Worm (Caenorhabditis elegans) whole organism, young adult: ENCODE measurements around the gene abcf-3.
A peak's percentile ranks its signal among the peaks of the same experiment; 100 is the strongest.

Source experiments
- B0019.2 ChIP-seq: fragments of 200-800 bp; sonication (Bioruptor generic); conservative IDR thresholded peaks from 2 replicates; pipeline ENCODE4 v1.3.6; 2022; ENCODE audit warnings: missing genetic modification reagents, missing genetic modification characterization, missing compliant biosample characterization
- B0261.1 ChIP-seq: sonication (generic microtip); optimal IDR thresholded peaks from 2 replicates; lab custom pipeline; 2016; ENCODE audit warnings: mild to moderate bottlenecking, missing genetic modification characterization, moderate library complexity, missing compliant biosample characterization
- B0336.3 ChIP-seq: fragments of 200-800 bp; sonication (Bioruptor generic); IDR thresholded peaks from 2 replicates; pipeline ENCODE4 v1.3.6; 2022; ENCODE audit warnings: missing genetic modification characterization, missing compliant biosample characterization
- C06A6.2 ChIP-seq: fragments of 200-800 bp; sonication (Bioruptor generic); conservative IDR thresholded peaks from 2 replicates; pipeline ENCODE4 v1.3.6; 2022; ENCODE audit warnings: missing genetic modification characterization, missing compliant biosample characterization
- F10E7.11 ChIP-seq: sonication (generic microtip); optimal IDR thresholded peaks from 2 replicates; lab custom pipeline; 2017; ENCODE audit warnings: mild to moderate bottlenecking, missing genetic modification characterization, moderate library complexity, missing compliant biosample characterization
- F22D6.2 ChIP-seq: sonication (generic microtip); optimal IDR thresholded peaks from 2 replicates; lab custom pipeline; 2016; ENCODE audit warnings: mild to moderate bottlenecking, missing genetic modification characterization, missing compliant biosample characterization
- F23B12.7 ChIP-seq: sonication (generic microtip); optimal IDR thresholded peaks from 2 replicates; lab custom pipeline; 2017; ENCODE audit warnings: missing genetic modification characterization, mild to moderate bottlenecking, missing compliant biosample characterization, antibody characterized with exemption, moderate library complexity; ENCODE audit not compliant: insufficient read depth
- F39B2.1 ChIP-seq: fragments of 200-800 bp; sonication (Bioruptor generic); IDR thresholded peaks from 2 replicates; pipeline ENCODE4 v1.3.6; 2022; ENCODE audit warnings: missing genetic modification reagents, missing genetic modification characterization, missing compliant biosample characterization
- F49E8.2 ChIP-seq: sonication (generic microtip); optimal IDR thresholded peaks from 3 replicates; lab custom pipeline; 2017; ENCODE audit warnings: missing genetic modification characterization, mild to moderate bottlenecking, missing compliant biosample characterization, antibody characterized with exemption, moderate library complexity; ENCODE audit not compliant: insufficient read depth
- F57A8.1 ChIP-seq: fragments of 200-800 bp; sonication (Bioruptor generic); optimal IDR thresholded peaks from 2 replicates; lab custom pipeline; 2018; ENCODE audit warnings: mild to moderate bottlenecking, missing genetic modification characterization, moderate library complexity, missing compliant biosample characterization
- T26A5.8 ChIP-seq: sonication (generic microtip); optimal IDR thresholded peaks from 2 replicates; lab custom pipeline; 2016; ENCODE audit warnings: missing genetic modification characterization, missing compliant biosample characterization
- Y56A3A.18 ChIP-seq: fragments of 200-800 bp; sonication (Bioruptor generic); IDR thresholded peaks from 2 replicates; pipeline ENCODE4 v1.3.6; 2022; ENCODE audit warnings: missing genetic modification reagents, missing genetic modification characterization, missing compliant biosample characterization
- akir-1 ChIP-seq: fragments of 200-800 bp; sonication (Bioruptor generic); optimal IDR thresholded peaks from 2 replicates; lab custom pipeline; 2018; ENCODE audit warnings: mild to moderate bottlenecking, missing genetic modification characterization, moderate library complexity, missing compliant biosample characterization
- ama-1 ChIP-seq, 3 experiments: fragments of 150-350 bp in 1 of 3; sonication (generic microtip) in 2 of 3; optimal IDR thresholded peaks; 2 replicates each; lab custom pipeline; 2014 to 2018; ENCODE audit warnings: missing biosample characterization in 2 of 3, missing genetic modification characterization in 2 of 3, missing genetic modification reagents in 2 of 3
- atf-7 ChIP-seq: sonication (generic microtip); optimal IDR thresholded peaks from 2 replicates; lab custom pipeline; 2017; ENCODE audit warnings: mild to moderate bottlenecking, missing genetic modification characterization, missing compliant biosample characterization
- attf-3 ChIP-seq: fragments of 200-800 bp; sonication (Bioruptor generic); conservative IDR thresholded peaks from 2 replicates; pipeline ENCODE4 v1.3.6; 2022; ENCODE audit warnings: missing genetic modification reagents, missing genetic modification characterization, missing compliant biosample characterization
- attf-6 ChIP-seq: fragments of 200-800 bp; sonication (Bioruptor generic); IDR thresholded peaks from 2 replicates; pipeline ENCODE4 v1.3.6; 2022; ENCODE audit warnings: missing genetic modification reagents, missing genetic modification characterization, missing compliant biosample characterization
- cebp-2 ChIP-seq: fragments of 200-800 bp; sonication (Bioruptor generic); IDR thresholded peaks from 2 replicates; pipeline ENCODE4 v1.3.6; 2022; ENCODE audit warnings: missing genetic modification characterization, missing compliant biosample characterization
- ceh-27 ChIP-seq: fragments of 200-800 bp; sonication (Bioruptor generic); optimal IDR thresholded peaks from 2 replicates; lab custom pipeline; 2018; ENCODE audit warnings: mild to moderate bottlenecking, missing genetic modification characterization, moderate library complexity, missing compliant biosample characterization
- dox-1 ChIP-seq: fragments of 200-800 bp; sonication (Bioruptor generic); IDR thresholded peaks from 2 replicates; pipeline ENCODE4 v1.3.6; 2022; ENCODE audit warnings: missing genetic modification reagents, missing genetic modification characterization, missing compliant biosample characterization
- dpff-1 ChIP-seq: sonication (generic microtip); optimal IDR thresholded peaks from 2 replicates; lab custom pipeline; 2017; ENCODE audit warnings: mild to moderate bottlenecking, missing genetic modification characterization, missing compliant biosample characterization
- egl-18 ChIP-seq: fragments of 200-800 bp; sonication (Bioruptor generic); IDR thresholded peaks from 2 replicates; pipeline ENCODE4 v1.3.6; 2022; ENCODE audit warnings: missing genetic modification reagents, missing genetic modification characterization, missing compliant biosample characterization
- hlh-12 ChIP-seq: sonication (generic microtip); optimal IDR thresholded peaks from 2 replicates; lab custom pipeline; 2016; ENCODE audit warnings: missing genetic modification characterization, missing compliant biosample characterization
- hmg-20 ChIP-seq: fragments of 200-800 bp; sonication (Bioruptor generic); IDR thresholded peaks from 2 replicates; pipeline ENCODE4 v1.3.6; 2022; ENCODE audit warnings: missing genetic modification reagents, missing genetic modification characterization, missing compliant biosample characterization
- let-607 ChIP-seq, 2 experiments: fragments of 200-800 bp in 1 of 2; sonication (Bioruptor generic) in 1 of 2; sonication (generic microtip) in 1 of 2; optimal IDR thresholded peaks; 2 replicates each; lab custom pipeline; 2016 to 2018; ENCODE audit warnings: mild to moderate bottlenecking in 2 of 2, missing compliant biosample characterization in 2 of 2, missing genetic modification characterization in 2 of 2, moderate library complexity in 2 of 2, missing genotype in 1 of 2
- lin-35 ChIP-seq, 3 experiments: fragments of 150-350 bp in 2 of 3; sonication (generic microtip) in 1 of 3; optimal IDR thresholded peaks; 2 replicates each; lab custom pipeline; 2014 to 2018; ENCODE audit warnings: missing biosample characterization in 3 of 3, missing genetic modification characterization in 3 of 3, missing genetic modification reagents in 3 of 3
- lsy-27 ChIP-seq: sonication (generic microtip); optimal IDR thresholded peaks from 2 replicates; lab custom pipeline; 2017; ENCODE audit warnings: missing genetic modification characterization, mild to moderate bottlenecking, missing compliant biosample characterization, antibody characterized with exemption, missing genotype, borderline replicate concordance; ENCODE audit not compliant: insufficient read depth
- mel-28 ChIP-seq: sonication (generic microtip); optimal IDR thresholded peaks from 2 replicates; lab custom pipeline; 2016; ENCODE audit warnings: borderline replicate concordance, mild to moderate bottlenecking, missing genetic modification characterization, missing compliant biosample characterization
- mes-4 ChIP-seq: sonication (generic microtip); optimal IDR thresholded peaks from 2 replicates; lab custom pipeline; 2016; ENCODE audit warnings: missing genotype, missing genetic modification characterization, missing compliant biosample characterization
- mxl-1 ChIP-seq: sonication (generic microtip); optimal IDR thresholded peaks from 2 replicates; lab custom pipeline; 2016; ENCODE audit warnings: missing genetic modification characterization, missing compliant biosample characterization
- nfya-1 ChIP-seq: sonication (generic microtip); optimal IDR thresholded peaks from 2 replicates; lab custom pipeline; 2017; ENCODE audit warnings: antibody characterized with exemption, missing compliant biosample characterization, missing genetic modification characterization, borderline replicate concordance; ENCODE audit not compliant: insufficient read depth
- nhr-179 ChIP-seq: sonication (generic microtip); optimal IDR thresholded peaks from 2 replicates; lab custom pipeline; 2016; ENCODE audit warnings: mild to moderate bottlenecking, missing genetic modification characterization, missing compliant biosample characterization
- nhr-27 ChIP-seq: fragments of 200-800 bp; sonication (Bioruptor generic); optimal IDR thresholded peaks from 2 replicates; lab custom pipeline; 2018; ENCODE audit warnings: mild to moderate bottlenecking, missing genetic modification characterization, moderate library complexity, missing compliant biosample characterization
- pha-4 ChIP-seq: fragments of 150-350 bp; sonication (generic microtip); optimal IDR thresholded peaks from 2 replicates; lab custom pipeline; 2014; ENCODE audit warnings: missing biosample characterization, missing genetic modification reagents, missing genetic modification characterization
- rcor-1 ChIP-seq: fragments of 200-800 bp; sonication (Bioruptor generic); IDR thresholded peaks from 2 replicates; pipeline ENCODE4 v1.3.6; 2022; ENCODE audit warnings: missing genetic modification reagents, missing genetic modification characterization, missing compliant biosample characterization
- repo-1 ChIP-seq: sonication (generic microtip); optimal IDR thresholded peaks from 2 replicates; lab custom pipeline; 2017; ENCODE audit warnings: mild to moderate bottlenecking, missing genetic modification characterization, missing compliant biosample characterization
- sdz-38 ChIP-seq: sonication (generic microtip); optimal IDR thresholded peaks from 2 replicates; lab custom pipeline; 2016; ENCODE audit warnings: missing genotype, missing genetic modification characterization, missing compliant biosample characterization
- sptf-2 ChIP-seq: fragments of 200-800 bp; sonication (Bioruptor generic); optimal IDR thresholded peaks from 2 replicates; lab custom pipeline; 2018; ENCODE audit warnings: mild to moderate bottlenecking, missing genetic modification characterization, missing compliant biosample characterization
- zfh-2 ChIP-seq: fragments of 200-800 bp; sonication (Bioruptor generic); conservative IDR thresholded peaks from 2 replicates; pipeline ENCODE4 v1.3.6; 2022; ENCODE audit warnings: missing genetic modification reagents, missing genetic modification characterization, missing compliant biosample characterization
- ztf-18 ChIP-seq: sonication (generic microtip); optimal IDR thresholded peaks from 2 replicates; lab custom pipeline; 2016; ENCODE audit warnings: missing genotype, mild to moderate bottlenecking, missing genetic modification characterization, missing compliant biosample characterization
- ztf-26 ChIP-seq: sonication (generic microtip); optimal IDR thresholded peaks from 2 replicates; lab custom pipeline; 2017; ENCODE audit warnings: missing genetic modification characterization, missing compliant biosample characterization
- ztf-6 ChIP-seq: fragments of 200-800 bp; sonication (Bioruptor generic); IDR thresholded peaks from 2 replicates; pipeline ENCODE4 v1.3.6; 2022; ENCODE audit warnings: missing genetic modification reagents, missing genetic modification characterization, missing compliant biosample characterization

Gene abcf-3

DNA sequence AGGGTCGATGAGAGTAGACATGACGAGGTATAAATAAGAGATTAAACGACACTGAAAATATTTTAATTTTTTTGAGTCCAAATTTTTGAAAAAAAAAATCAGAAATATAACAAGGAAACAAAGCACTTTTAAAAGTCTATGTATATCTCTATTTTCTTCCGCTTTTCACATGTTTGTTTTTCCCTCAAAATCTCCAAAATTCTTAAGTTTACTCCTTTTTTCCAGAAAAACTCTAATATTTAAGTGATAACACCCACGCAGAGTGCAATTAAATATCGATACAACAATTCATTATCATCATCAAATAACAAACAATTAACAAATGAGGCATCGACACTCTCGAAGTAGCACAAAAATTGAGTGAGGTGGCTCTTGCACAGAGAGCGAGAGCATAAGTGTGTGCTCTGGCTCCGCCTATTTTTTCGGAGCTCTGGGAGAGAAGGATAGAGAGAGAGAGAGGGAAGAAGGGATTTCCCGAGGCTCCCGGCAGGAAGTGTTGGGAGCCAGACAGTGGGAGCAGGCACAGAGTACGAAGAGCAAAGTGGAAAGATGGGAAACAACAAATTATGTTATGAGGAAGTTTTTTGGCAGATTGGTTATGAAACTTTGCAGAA is 15.4 kb upstream of the abcf-3 start, which contains the start of gene anmt-2:
Gene anmt-2 (minus strand): TSS at position 51 of the 614 bp plus-strand sequence.
- TF ChIP-seq hmg-20 (GFP tag; lab: Robert Waterston, UW) (no peak), zfh-2 (GFP tag; lab: Robert Waterston, UW) (peak; percentile 80)
- TF ChIP-seq, all 124 proteins: peak for 1

DNA sequence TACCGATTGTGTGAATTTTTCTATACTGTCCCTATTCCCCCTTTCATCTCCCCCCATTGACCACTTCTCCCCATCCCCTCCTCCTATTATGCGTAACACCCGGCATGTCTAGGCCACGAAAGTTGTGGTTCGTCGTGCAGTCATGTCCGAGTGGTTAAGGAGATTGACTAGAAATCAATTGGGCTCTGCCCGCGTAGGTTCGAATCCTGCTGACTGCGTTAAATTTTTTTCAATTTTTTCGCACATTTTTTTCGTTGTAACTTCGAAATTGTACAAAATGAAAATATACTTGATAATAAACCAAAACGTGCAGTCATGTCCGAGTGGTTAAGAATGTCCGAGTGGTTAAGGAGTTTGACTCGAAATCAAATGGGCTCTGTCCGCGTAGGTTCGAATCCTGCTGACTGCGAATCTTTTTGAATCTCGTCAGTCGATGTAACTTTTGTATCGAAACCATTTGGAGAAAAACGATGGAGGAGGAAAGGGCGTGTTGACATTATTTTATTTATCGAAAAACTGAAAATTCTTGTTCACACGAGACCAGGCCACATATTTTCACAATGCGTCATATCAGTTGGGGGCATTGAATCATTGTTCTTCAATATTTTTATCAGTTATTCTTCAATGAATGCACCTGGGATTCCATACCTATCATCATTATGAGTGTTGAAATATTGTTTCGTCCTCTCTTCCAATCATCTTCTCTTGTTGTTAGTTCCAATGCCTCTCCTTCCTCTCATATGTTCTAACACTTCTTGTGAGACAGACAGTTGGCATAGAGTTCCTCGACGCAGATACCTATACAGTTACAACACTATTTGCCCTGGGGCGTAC is 14.3 kb upstream of the abcf-3 start, which contains the start of gene nfm-1:
Gene nfm-1 (plus strand): TSS at position 812 of the 834 bp plus-strand sequence.
- TF ChIP-seq ceh-27 = peak; percentile 9
- TF ChIP-seq pha-4 (tag; lab: Kevin White, UChicago) = peak; percentile 28
- peak; percentile 27 for TF ChIP-seq F22D6.2 (tag; lab: Kevin White, UChicago)
- TF ChIP-seq let-607 (tag; optimal IDR thresholded peaks at IDR 0.05; lab: Kevin White, UChicago) = peak; percentile 48 to 68
- TF ChIP-seq nhr-27 (tag; lab: Kevin White, UChicago) = no peak
- TF ChIP-seq hlh-12 (tag; lab: Kevin White, UChicago) = no peak
- TF ChIP-seq ztf-6 (GFP tag; lab: Robert Waterston, UW) = peak; percentile 19; the same call in 1 of the 2 replicates
- TF ChIP-seq hmg-20 (GFP tag; lab: Robert Waterston, UW) = peak; percentile 46; the same call in 1 of the 2 replicates
- 0 out of 2 replicates have a peak, but pooled peaks have one; percentile 66 for TF ChIP-seq cebp-2
- peak; percentile 79 for TF ChIP-seq B0336.3 (GFP tag; lab: Robert Waterston, UW)
- peak; percentile 72 for TF ChIP-seq ztf-18 (tag; lab: Kevin White, UChicago)
- no peak for TF ChIP-seq attf-6 (GFP tag; lab: Robert Waterston, UW)
- no peak for TF ChIP-seq mel-28 (tag; lab: Kevin White, UChicago)
- peak in 1 of 3 experiments; percentile 60 for TF ChIP-seq lin-35 (GFP tag; optimal IDR thresholded peaks at IDR 0.05; lab: Kevin White, UChicago)
- peak; percentile 69 for TF ChIP-seq ztf-26 (tag; lab: Kevin White, UChicago)
- peak; percentile 42 for TF ChIP-seq dpff-1 (tag; lab: Kevin White, UChicago)
- TF ChIP-seq lsy-27 (tag; lab: Kevin White, UChicago) = peak; percentile 37
- peak; percentile 69; the same call in 1 of the 2 replicates for TF ChIP-seq attf-3
- peak; percentile 66; the same call in 1 of the 2 replicates for TF ChIP-seq C06A6.2 (GFP tag; lab: Robert Waterston, UW)
- peak; percentile 76 for TF ChIP-seq T26A5.8 (tag; lab: Kevin White, UChicago)
- TF ChIP-seq mxl-1 (tag; lab: Kevin White, UChicago) = peak; percentile 85
- peak; percentile 76 for TF ChIP-seq rcor-1
- peak; percentile 71 for TF ChIP-seq dox-1 (GFP tag; lab: Robert Waterston, UW)
- no peak for TF ChIP-seq nhr-179 (tag; lab: Kevin White, UChicago)
- TF ChIP-seq B0019.2 (GFP tag; lab: Robert Waterston, UW) = no peak; the same call in 1 of the 2 replicates
- TF ChIP-seq F49E8.2 (tag; lab: Kevin White, UChicago) = peak; percentile 60
- no peak for TF ChIP-seq F57A8.1 (GFP tag; lab: Kevin White, UChicago)
- no peak for TF ChIP-seq nfya-1
- no peak for TF ChIP-seq egl-18
- TF ChIP-seq F23B12.7 (tag; lab: Kevin White, UChicago) = peak; percentile 50
- TF ChIP-seq B0261.1 (tag; lab: Kevin White, UChicago) = peak; percentile 99
- no peak for TF ChIP-seq F39B2.1 (GFP tag; lab: Robert Waterston, UW)
- no peak for TF ChIP-seq zfh-2 (GFP tag; lab: Robert Waterston, UW)
- TF ChIP-seq Y56A3A.18 (GFP tag; lab: Robert Waterston, UW) = peak; percentile 72
- peak; percentile 36 for TF ChIP-seq mes-4
- peak; percentile 17 for TF ChIP-seq F10E7.11 (tag; lab: Kevin White, UChicago)
- TF ChIP-seq sptf-2 (GFP tag; lab: Kevin White, UChicago) = no peak
- TF ChIP-seq sdz-38 (tag; lab: Kevin White, UChicago) = no peak
- peak; percentile 70 for TF ChIP-seq atf-7 (tag; lab: Kevin White, UChicago)
- TF ChIP-seq akir-1 (GFP tag; lab: Kevin White, UChicago) = peak; percentile 79
- peak; percentile 84 for TF ChIP-seq repo-1
- no peak for TF ChIP-seq ama-1 (optimal IDR thresholded peaks at IDR 0.05; lab: Kevin White, UChicago)
- peak; percentile 10 to 43 for TF ChIP-seq ama-1 (GFP tag; optimal IDR thresholded peaks at IDR 0.05; lab: Kevin White, UChicago)
